Worm (Caenorhabditis elegans): ENCODE measurements around the gene pqm-1.

The pqm-1 gene

DNA sequence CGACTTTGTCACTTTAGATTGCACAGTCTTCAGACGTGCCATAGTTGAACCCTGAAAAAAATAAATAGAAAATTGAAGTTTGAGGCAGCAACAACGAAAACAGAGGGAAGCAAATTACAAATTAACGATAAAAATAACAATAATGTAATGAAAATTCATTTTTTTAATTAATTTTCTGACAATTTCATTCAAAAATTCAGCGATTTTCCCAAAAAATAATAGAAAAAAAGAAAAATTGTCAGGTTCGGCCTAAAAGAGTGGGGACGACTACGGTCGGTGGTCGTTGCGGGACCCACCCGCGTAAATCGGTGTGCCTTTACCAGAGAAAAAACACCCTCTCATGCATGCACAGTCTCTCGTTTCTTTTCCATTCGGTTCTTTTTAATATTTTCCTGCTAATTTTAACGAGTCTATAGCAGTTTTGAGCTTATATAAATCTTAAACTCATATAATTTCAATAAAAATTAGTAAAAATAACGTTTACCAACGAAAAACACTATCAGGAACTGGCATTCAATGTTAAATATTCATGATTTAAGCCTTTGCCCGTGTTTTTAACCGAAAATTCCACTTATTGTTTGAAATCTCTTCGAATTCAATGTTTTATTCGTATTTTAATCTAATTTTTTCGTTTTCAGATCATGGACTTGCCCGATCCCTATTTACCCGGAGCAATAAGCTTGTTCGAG lies 25.9 kb downstream of the pqm-1 start, which contains the start of the genes rps-9 and lsm-1:
TSS of gene rps-9 (minus strand) at position 51 of the 689 bp plus-strand sequence.
TSS of gene lsm-1 (plus strand) at position 639 of the 689 bp plus-strand sequence.
- TF ChIP-seq unc-55 (GFP tag; optimal IDR thresholded peaks at IDR 0.05) = peak; percentile 84
- TF ChIP-seq egl-27 (tag; optimal IDR thresholded peaks at IDR 0.05) = no peak
- no peak for TF ChIP-seq ztf-1 (GFP tag; conservative IDR thresholded peaks at IDR 0.05)
- no peak for TF ChIP-seq unc-62 (GFP tag; optimal IDR thresholded peaks at IDR 0.05)
- TF ChIP-seq nhr-6 (tag; optimal IDR thresholded peaks at IDR 0.05) = no peak
- no peak for TF ChIP-seq nhr-237 (tag; optimal IDR thresholded peaks at IDR 0.05)
- TF ChIP-seq ztf-4 (tag; optimal IDR thresholded peaks at IDR 0.05) = peak; percentile 52
- peak; percentile 40 for TF ChIP-seq F13H6.1 (tag; optimal IDR thresholded peaks at IDR 0.05)
- TF ChIP-seq sma-3 (GFP tag; optimal IDR thresholded peaks at IDR 0.05) = peak; percentile 40
- TF ChIP-seq lin-13 (GFP tag; optimal IDR thresholded peaks at IDR 0.05) = peak; percentile 68
- TF ChIP-seq sem-4 (tag; optimal IDR thresholded peaks at IDR 0.05) = no peak
- peak; percentile 56 for TF ChIP-seq snpc-4 (tag; optimal IDR thresholded peaks at IDR 0.05)
- no peak for TF ChIP-seq nhr-23 (tag; optimal IDR thresholded peaks at IDR 0.05)
- no peak for TF ChIP-seq skn-1 (tag; optimal IDR thresholded peaks at IDR 0.05)
- TF ChIP-seq dmd-4 (tag; optimal IDR thresholded peaks at IDR 0.05) = no peak
- no peak for TF ChIP-seq sma-9 (GFP tag; optimal IDR thresholded peaks at IDR 0.05)
- TF ChIP-seq sma-9 (tag; optimal IDR thresholded peaks at IDR 0.05) = no peak
- peak; percentile 53 for TF ChIP-seq nhr-129 (tag; optimal IDR thresholded peaks at IDR 0.05)
- TF ChIP-seq fos-1 (tag; optimal IDR thresholded peaks at IDR 0.05) = peak; percentile 36
- TF ChIP-seq elt-1 (tag; optimal IDR thresholded peaks at IDR 0.05) = no peak
- TF ChIP-seq Y55F3AM.14 (GFP tag; optimal IDR thresholded peaks at IDR 0.05) = no peak
- peak; percentile 71 for TF ChIP-seq gmeb-1 (tag; optimal IDR thresholded peaks at IDR 0.05)
- no peak for TF ChIP-seq nhr-12 (tag; optimal IDR thresholded peaks at IDR 0.05)
- TF ChIP-seq peb-1 (tag; optimal IDR thresholded peaks at IDR 0.05) = no peak
- TF ChIP-seq ZK546.5 (tag; optimal IDR thresholded peaks at IDR 0.05) = no peak
- peak; percentile 32 for TF ChIP-seq nhr-21 (tag; optimal IDR thresholded peaks at IDR 0.05)
- peak; percentile 75 for TF ChIP-seq C34F6.9 (tag; optimal IDR thresholded peaks at IDR 0.05)
- TF ChIP-seq ceh-82 (tag; optimal IDR thresholded peaks at IDR 0.05) = no peak
- TF ChIP-seq nhr-25 (tag; optimal IDR thresholded peaks at IDR 0.05) = peak; percentile 55
- no peak for TF ChIP-seq elt-3 (tag; optimal IDR thresholded peaks at IDR 0.05)
- no peak for TF ChIP-seq ceh-16 (tag; optimal IDR thresholded peaks at IDR 0.05)
- peak; percentile 81 for TF ChIP-seq lin-11 (tag; optimal IDR thresholded peaks at IDR 0.05)
- no peak for TF ChIP-seq lin-39 (tag; optimal IDR thresholded peaks at IDR 0.05)
- no peak for TF ChIP-seq alr-1 (tag; optimal IDR thresholded peaks at IDR 0.05)
- no peak for TF ChIP-seq nhr-11 (tag; optimal IDR thresholded peaks at IDR 0.05)
- no peak for TF ChIP-seq zag-1 (tag; optimal IDR thresholded peaks at IDR 0.05)
- TF ChIP-seq nhr-77 (tag; optimal IDR thresholded peaks at IDR 0.05) = no peak
- peak; percentile 80 to 98 for TF ChIP-seq lsy-2 (tag; optimal IDR thresholded peaks at IDR 0.05)
- TF ChIP-seq ama-1 (optimal IDR thresholded peaks at IDR 0.05) = no peak
- no peak for TF ChIP-seq mdl-1 (tag; optimal IDR thresholded peaks at IDR 0.05)
- TF ChIP-seq mbf-1 (tag; optimal IDR thresholded peaks at IDR 0.05) = no peak
- no peak for TF ChIP-seq unc-39 (tag; optimal IDR thresholded peaks at IDR 0.05)
- no peak for TF ChIP-seq nhr-10 (tag; optimal IDR thresholded peaks at IDR 0.05)
- peak; percentile 25 for TF ChIP-seq blmp-1 (tag; optimal IDR thresholded peaks at IDR 0.05; ENCODE audit: insufficient read depth)
- no peak for TF ChIP-seq ztf-11 (tag; optimal IDR thresholded peaks at IDR 0.05)
- TF ChIP-seq crh-2 (tag; optimal IDR thresholded peaks at IDR 0.05) = peak; percentile 77
- TF ChIP-seq mab-5 (tag; optimal IDR thresholded peaks at IDR 0.05) = no peak
- TF ChIP-seq aly-2 (tag; optimal IDR thresholded peaks at IDR 0.05) = no peak
- TF ChIP-seq R02D3.7 (tag; optimal IDR thresholded peaks at IDR 0.05) = no peak
